Worm (Caenorhabditis elegans) whole organism, mixed stage, embryonic: ENCODE measurements around the gene vps-2.

Source experiments
- ceh-43 ChIP-seq: fragments of 200-800 bp; sonication (Bioruptor generic); optimal IDR thresholded peaks from 2 replicates; lab custom pipeline; 2018; ENCODE audit warnings: mild to moderate bottlenecking, missing genetic modification characterization, moderate library complexity, missing compliant biosample characterization
- cnd-1 ChIP-seq: fragments of 200-800 bp; sonication (Bioruptor generic); optimal IDR thresholded peaks from 2 replicates; lab custom pipeline; 2018; ENCODE audit warnings: mild to moderate bottlenecking, missing genetic modification characterization, missing compliant biosample characterization
- drap-1 ChIP-seq: fragments of 200-800 bp; sonication (Bioruptor generic); optimal IDR thresholded peaks from 3 replicates; lab custom pipeline; 2018; ENCODE audit warnings: mild to moderate bottlenecking, missing genetic modification characterization, missing compliant biosample characterization
- elt-1 ChIP-seq: sonication (generic microtip); optimal IDR thresholded peaks from 2 replicates; lab custom pipeline; 2017; ENCODE audit warnings: missing genetic modification characterization, mild to moderate bottlenecking, missing compliant biosample characterization, antibody characterized with exemption, moderate library complexity, borderline replicate concordance; ENCODE audit not compliant: insufficient read depth
- lsy-2 ChIP-seq: fragments of 150-350 bp; optimal IDR thresholded peaks from 2 replicates; lab custom pipeline; 2014; ENCODE audit warnings: missing biosample characterization, missing genetic modification characterization
- nhr-28 ChIP-seq: fragments of 150-350 bp; optimal IDR thresholded peaks from 2 replicates; lab custom pipeline; 2014; ENCODE audit warnings: missing biosample characterization, missing genetic modification characterization
- pha-4 ChIP-seq: fragments of 150-350 bp; optimal IDR thresholded peaks from 2 replicates; lab custom pipeline; 2018; ENCODE audit warnings: missing biosample characterization, missing genetic modification reagents, missing genetic modification characterization
- sptf-1 ChIP-seq: sonication (generic microtip); optimal IDR thresholded peaks from 2 replicates; lab custom pipeline; 2017; ENCODE audit warnings: mild to moderate bottlenecking, missing genetic modification characterization, moderate library complexity, missing compliant biosample characterization
- unc-62 ChIP-seq: fragments of 150-350 bp; optimal IDR thresholded peaks from 2 replicates; lab custom pipeline; 2014; ENCODE audit warnings: missing biosample characterization, missing genetic modification reagents, missing genetic modification characterization
- ztf-11 ChIP-seq: fragments of 150-350 bp; optimal IDR thresholded peaks from 2 replicates; lab custom pipeline; 2014; ENCODE audit warnings: missing biosample characterization, missing genetic modification characterization

DNA sequence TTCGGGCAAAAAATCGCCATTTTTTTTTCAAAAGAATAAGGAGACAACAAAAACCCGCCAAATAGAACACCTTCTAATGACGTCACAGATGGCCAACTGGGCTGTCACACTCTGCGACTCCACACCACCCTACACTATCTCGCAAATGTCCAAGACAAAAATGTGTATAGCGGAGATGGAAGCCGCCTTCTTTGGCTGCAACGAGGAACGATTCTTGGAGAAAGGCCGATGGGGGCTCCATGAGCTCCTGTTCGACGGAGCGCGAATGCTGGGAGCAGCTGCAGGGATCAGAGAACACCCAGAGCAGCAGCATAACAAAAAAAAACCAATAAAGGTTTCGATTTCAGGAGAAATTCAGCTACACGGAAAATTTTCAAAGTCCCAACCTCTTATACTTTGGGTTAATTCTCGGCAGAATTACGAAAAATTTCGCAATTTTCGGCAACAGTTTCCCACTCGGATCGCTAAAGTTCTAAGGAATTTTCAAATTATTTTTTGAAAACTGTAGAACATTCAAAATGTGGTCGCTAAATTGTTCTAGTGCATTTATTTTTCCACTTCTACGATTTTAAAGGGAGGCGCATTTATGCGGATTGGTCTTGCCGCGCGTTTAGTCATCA, 37.9 kb upstream of the vps-2 start:
- TF ChIP-seq nhr-28 = no peak
- no peak for TF ChIP-seq ztf-11 (tag; lab: Kevin White, UChicago)
- TF ChIP-seq sptf-1 (tag; lab: Kevin White, UChicago) = peak; percentile 15
- no peak for TF ChIP-seq drap-1
- peak; percentile 23 for TF ChIP-seq unc-62 (GFP tag; lab: Kevin White, UChicago)
- TF ChIP-seq pha-4 (tag; lab: Kevin White, UChicago) = no peak
- no peak for TF ChIP-seq ceh-43 (GFP tag; lab: Kevin White, UChicago)
- no peak for TF ChIP-seq lsy-2 (tag; lab: Kevin White, UChicago)
- peak; percentile 68 for TF ChIP-seq cnd-1
- no peak for TF ChIP-seq elt-1
